Fruit fly (Drosophila melanogaster) whole organism, embryonic: Measurements from ENCODE around the gene ClpX.
A peak's percentile ranks its signal among the peaks of the same experiment; 100 is the strongest.

Experiments
- ATbp ChIP-seq: fragments of 200-800 bp; sonication (Bioruptor generic); optimal IDR thresholded peaks from 2 replicates; lab custom pipeline; 2017; ENCODE audit warnings: missing biosample characterization, mild to moderate bottlenecking, missing genetic modification characterization, missing genetic modification reagents
- Atf6 ChIP-seq: fragments of 200-800 bp; sonication (Bioruptor generic); IDR thresholded peaks from 2 replicates; pipeline ENCODE4 v1.3.6; 2022; ENCODE audit warnings: missing biosample characterization, missing genetic modification characterization
- CG10267 ChIP-seq: fragments of 200-800 bp; sonication (Bioruptor generic); optimal IDR thresholded peaks from 2 replicates; lab custom pipeline; 2018; ENCODE audit warnings: missing biosample characterization, mild to moderate bottlenecking, missing genetic modification characterization, moderate library complexity
- CG10431 ChIP-seq: fragments of 200-800 bp; sonication (Bioruptor generic); optimal IDR thresholded peaks from 3 replicates; lab custom pipeline; 2018; ENCODE audit warnings: missing biosample characterization, mild to moderate bottlenecking, missing genetic modification characterization
- CG10565 ChIP-seq: fragments of 200-800 bp; sonication (Bioruptor generic); optimal IDR thresholded peaks from 3 replicates; lab custom pipeline; 2016; ENCODE audit warnings: missing biosample characterization, mild to moderate bottlenecking, missing genetic modification characterization
- CG11398 ChIP-seq: fragments of 200-800 bp; sonication (Bioruptor generic); optimal IDR thresholded peaks from 2 replicates; lab custom pipeline; 2016; ENCODE audit warnings: missing biosample characterization, missing genetic modification characterization
- CG11723 ChIP-seq: fragments of 200-800 bp; sonication (Bioruptor generic); optimal IDR thresholded peaks from 2 replicates; lab custom pipeline; 2017; ENCODE audit warnings: missing biosample characterization, mild to moderate bottlenecking, missing genetic modification characterization
- CG12155 ChIP-seq: fragments of 200-800 bp; sonication (Bioruptor generic); optimal IDR thresholded peaks from 3 replicates; lab custom pipeline; 2016; ENCODE audit warnings: missing biosample characterization, missing genetic modification characterization
- CG12299 ChIP-seq: fragments of 200-800 bp; sonication (Bioruptor generic); optimal IDR thresholded peaks from 2 replicates; lab custom pipeline; 2018; ENCODE audit warnings: missing biosample characterization, mild to moderate bottlenecking, missing genetic modification characterization
- CG1233 ChIP-seq: fragments of 200-800 bp; sonication (Bioruptor generic); optimal IDR thresholded peaks from 4 replicates; lab custom pipeline; 2018; ENCODE audit warnings: missing biosample characterization, mild to moderate bottlenecking, missing genetic modification characterization
- CG13287 ChIP-seq: fragments of 200-800 bp; sonication (Bioruptor generic); IDR thresholded peaks from 2 replicates; pipeline ENCODE4 v1.3.6; 2022; ENCODE audit warnings: missing biosample characterization, missing genetic modification characterization; ENCODE audit not compliant: partially characterized antibody
- CG15073 ChIP-seq: fragments of 200-800 bp; sonication (Bioruptor generic); optimal IDR thresholded peaks from 2 replicates; lab custom pipeline; 2016; ENCODE audit warnings: missing biosample characterization, missing genetic modification characterization
- CG17328 ChIP-seq: fragments of 200-800 bp; sonication (Bioruptor generic); IDR thresholded peaks from 2 replicates; pipeline ENCODE4 v1.3.6; 2022; ENCODE audit warnings: missing biosample characterization, missing genetic modification characterization
- CG18262 ChIP-seq: fragments of 200-800 bp; optimal IDR thresholded peaks from 3 replicates; lab custom pipeline; 2019; ENCODE audit warnings: missing biosample characterization, mild to moderate bottlenecking, missing genetic modification characterization, moderate library complexity
- CG18599 ChIP-seq: fragments of 200-800 bp; sonication (Bioruptor generic); optimal IDR thresholded peaks from 3 replicates; lab custom pipeline; 2017; ENCODE audit warnings: missing biosample characterization, missing genetic modification characterization, mild to moderate bottlenecking, moderate library complexity, missing genetic modification reagents
- CG18619 ChIP-seq: fragments of 200-800 bp; sonication (Bioruptor generic); optimal IDR thresholded peaks from 3 replicates; lab custom pipeline; 2017; ENCODE audit warnings: missing biosample characterization, mild to moderate bottlenecking, missing genetic modification characterization
- CG32532 ChIP-seq: fragments of 200-800 bp; sonication (Bioruptor generic); IDR thresholded peaks from 2 replicates; pipeline ENCODE4 v1.3.6; 2022; ENCODE audit warnings: missing biosample characterization, missing genetic modification characterization
- CG4854 ChIP-seq: fragments of 200-800 bp; sonication (Bioruptor generic); optimal IDR thresholded peaks from 2 replicates; lab custom pipeline; 2016; ENCODE audit warnings: missing biosample characterization, missing genetic modification characterization, inconsistent platforms
- CG5953 ChIP-seq: fragments of 200-800 bp; sonication (Bioruptor generic); IDR thresholded peaks from 2 replicates; pipeline ENCODE4 v1.3.6; 2022; ENCODE audit warnings: missing biosample characterization, missing genetic modification characterization
- CG7357 ChIP-seq: fragments of 200-800 bp; sonication (Bioruptor generic); IDR thresholded peaks from 3 replicates; pipeline ENCODE4 v1.3.6; 2022; ENCODE audit warnings: missing biosample characterization, missing genetic modification characterization
- CG7839 ChIP-seq: fragments of 200-800 bp; sonication (Bioruptor generic); optimal IDR thresholded peaks from 3 replicates; lab custom pipeline; 2018; ENCODE audit warnings: missing biosample characterization, mild to moderate bottlenecking, missing genetic modification characterization, moderate library complexity
- CG8388 ChIP-seq: fragments of 200-800 bp; sonication (Bioruptor generic); optimal IDR thresholded peaks from 2 replicates; lab custom pipeline; 2019; ENCODE audit warnings: missing biosample characterization, mild to moderate bottlenecking, missing genetic modification characterization, moderate library complexity
- CG8478 ChIP-seq: fragments of >200 bp; optimal IDR thresholded peaks from 2 replicates; lab custom pipeline; 2018
- CG9437 ChIP-seq: fragments of 200-800 bp; sonication (Bioruptor generic); optimal IDR thresholded peaks from 2 replicates; lab custom pipeline; 2018; ENCODE audit warnings: missing biosample characterization, mild to moderate bottlenecking, missing genetic modification characterization
- CG9932 ChIP-seq: fragments of 200-800 bp; sonication (Bioruptor generic); IDR thresholded peaks from 2 replicates; pipeline ENCODE4 v1.3.6; 2022; ENCODE audit warnings: missing biosample characterization, missing genetic modification characterization
- CTCF ChIP-seq: fragments of 200-800 bp; sonication (Bioruptor generic); optimal IDR thresholded peaks from 2 replicates; lab custom pipeline; 2017; ENCODE audit warnings: missing biosample characterization, mild to moderate bottlenecking, missing genetic modification characterization, moderate library complexity
- CrebB ChIP-seq: fragments of 200-800 bp; sonication (Bioruptor generic); optimal IDR thresholded peaks from 3 replicates; lab custom pipeline; 2018; ENCODE audit warnings: missing biosample characterization, mild to moderate bottlenecking, missing genetic modification characterization
- D19B ChIP-seq: fragments of 200-800 bp; sonication (Bioruptor generic); optimal IDR thresholded peaks from 2 replicates; lab custom pipeline; 2017; ENCODE audit warnings: missing biosample characterization, mild to moderate bottlenecking, missing genetic modification characterization
- Dref ChIP-seq: fragments of 200-800 bp; sonication (Bioruptor generic); IDR thresholded peaks from 2 replicates; pipeline ENCODE4 v1.3.6; 2022; ENCODE audit warnings: missing biosample characterization, missing genetic modification characterization
- H2.0 ChIP-seq: fragments of 200-800 bp; sonication (Bioruptor generic); IDR thresholded peaks from 2 replicates; pipeline ENCODE4 v1.3.6; 2022; ENCODE audit warnings: missing biosample characterization, missing genetic modification characterization
- MTF-1 ChIP-seq: fragments of 200-800 bp; sonication (Bioruptor generic); optimal IDR thresholded peaks from 2 replicates; lab custom pipeline; 2018; ENCODE audit warnings: missing biosample characterization, mild to moderate bottlenecking, missing genetic modification characterization, borderline replicate concordance
- NfI ChIP-seq: fragments of 200-800 bp; sonication (Bioruptor generic); optimal IDR thresholded peaks from 3 replicates; lab custom pipeline; 2018; ENCODE audit warnings: missing biosample characterization, mild to moderate bottlenecking, missing genetic modification characterization, moderate library complexity
- Tbp ChIP-seq: fragments of >200 bp; optimal IDR thresholded peaks from 2 replicates; lab custom pipeline; 2018; ENCODE audit warnings: missing biosample characterization, missing genetic modification characterization
- YL-1 ChIP-seq: fragments of 200-800 bp; sonication (Bioruptor generic); optimal IDR thresholded peaks from 3 replicates; lab custom pipeline; 2017; ENCODE audit warnings: missing biosample characterization, mild to moderate bottlenecking, missing genetic modification characterization
- al ChIP-seq: fragments of 200-800 bp; sonication (Bioruptor generic); IDR thresholded peaks from 2 replicates; pipeline ENCODE4 v1.3.6; 2022; ENCODE audit warnings: missing biosample characterization, missing genetic modification characterization
- bigmax ChIP-seq: fragments of 200-800 bp; sonication (Bioruptor generic); optimal IDR thresholded peaks from 2 replicates; lab custom pipeline; 2018; ENCODE audit warnings: missing biosample characterization, mild to moderate bottlenecking, missing genetic modification characterization
- bowl ChIP-seq: fragments of 200-800 bp; sonication (Bioruptor generic); IDR thresholded peaks from 2 replicates; pipeline ENCODE4 v1.3.6; 2022; ENCODE audit warnings: missing biosample characterization, missing genetic modification characterization
- ftz-f1 ChIP-seq: fragments of 200-800 bp; sonication (Bioruptor generic); optimal IDR thresholded peaks from 2 replicates; lab custom pipeline; 2016; ENCODE audit warnings: missing biosample characterization, missing genetic modification characterization
- ken ChIP-seq: fragments of 200-800 bp; sonication (Bioruptor generic); IDR thresholded peaks from 3 replicates; pipeline ENCODE4 v1.3.6; 2022; ENCODE audit warnings: missing biosample characterization, missing genetic modification characterization
- phol ChIP-seq: fragments of 200-800 bp; sonication (Bioruptor generic); optimal IDR thresholded peaks from 3 replicates; lab custom pipeline; 2018; ENCODE audit warnings: missing biosample characterization, mild to moderate bottlenecking, missing genetic modification characterization, moderate library complexity
- pnt ChIP-seq: fragments of 200-800 bp; sonication (Bioruptor generic); optimal IDR thresholded peaks from 3 replicates; lab custom pipeline; 2016; ENCODE audit warnings: missing biosample characterization, missing genetic modification characterization
- rib ChIP-seq: fragments of 200-800 bp; sonication (Bioruptor generic); IDR thresholded peaks from 2 replicates; pipeline ENCODE4 v1.3.6; 2022; ENCODE audit warnings: missing biosample characterization, missing genetic modification characterization
- salm ChIP-seq: fragments of 200-800 bp; sonication (Bioruptor generic); optimal IDR thresholded peaks from 2 replicates; lab custom pipeline; 2018; ENCODE audit warnings: missing biosample characterization, mild to moderate bottlenecking, missing genetic modification characterization
- sc ChIP-seq, 3 experiments: fragments of >200 bp in 2 of 3; fragments of 200-800 bp in 1 of 3; sonication (Bioruptor generic) in 1 of 3; optimal IDR thresholded peaks; 2 replicates in 2 of 3; 3 replicates in 1 of 3; lab custom pipeline; 2017; ENCODE audit warnings: mild to moderate bottlenecking in 1 of 3, missing biosample characterization in 1 of 3, missing genetic modification characterization in 1 of 3, missing genetic modification reagents in 1 of 3
- slou ChIP-seq: fragments of 200-800 bp; sonication (Bioruptor generic); optimal IDR thresholded peaks from 3 replicates; lab custom pipeline; 2016; ENCODE audit warnings: missing biosample characterization, missing genetic modification characterization
- sob ChIP-seq: fragments of 200-800 bp; sonication (Bioruptor generic); IDR thresholded peaks from 2 replicates; pipeline ENCODE4 v1.3.6; 2022; ENCODE audit warnings: missing biosample characterization, missing genetic modification characterization
- sqz ChIP-seq: fragments of 200-800 bp; sonication (Bioruptor generic); optimal IDR thresholded peaks from 3 replicates; lab custom pipeline; 2018; ENCODE audit warnings: missing biosample characterization, mild to moderate bottlenecking, missing genetic modification characterization
- tup ChIP-seq: fragments of 200-800 bp; sonication (Bioruptor generic); optimal IDR thresholded peaks from 2 replicates; lab custom pipeline; 2016; ENCODE audit warnings: missing biosample characterization, mild to moderate bottlenecking, missing genetic modification characterization, moderate library complexity
- unc-4 ChIP-seq: fragments of 200-800 bp; sonication (Bioruptor generic); IDR thresholded peaks from 2 replicates; pipeline ENCODE4 v1.3.6; 2022; ENCODE audit warnings: missing biosample characterization, missing genetic modification characterization; ENCODE audit not compliant: partially characterized antibody
- z ChIP-seq: fragments of 200-800 bp; sonication (Bioruptor generic); IDR thresholded peaks from 3 replicates; pipeline ENCODE4 v1.3.6; 2022; ENCODE audit warnings: missing biosample characterization, missing genetic modification characterization
- zen2 ChIP-seq: fragments of 200-800 bp; sonication (Bioruptor generic); IDR thresholded peaks from 3 replicates; pipeline ENCODE4 v1.3.6; 2022; ENCODE audit warnings: missing biosample characterization, missing genetic modification characterization; ENCODE audit not compliant: partially characterized antibody

Gene ClpX

dm6 chr3R:19908863-19909343 lies 5.4 kb upstream of the ClpX start (continued):
- TF ChIP-seq CG4854 (GFP tag; lab: Kevin White, UChicago) (peak; percentile 68), zen2 (GFP tag; lab: Robert Waterston, UW) (no peak), CG8388 (GFP tag; lab: Kevin White, UChicago) (peak; percentile 73), sc (optimal IDR thresholded peaks at IDR 0.05; lab: Kevin White, UChicago) (no peak), sc (GFP tag; optimal IDR thresholded peaks at IDR 0.05; lab: Kevin White, UChicago) (peak; percentile 61), tup (GFP tag; lab: Kevin White, UChicago) (peak; percentile 28), pnt (GFP tag; lab: Kevin White, UChicago) (peak; percentile 69), Tbp (no peak), CG32532 (GFP tag; lab: Robert Waterston, UW) (peak; percentile 91), rib (GFP tag; lab: Robert Waterston, UW) (peak; percentile 68), NfI (peak; percentile 81), CG10431 (GFP tag; lab: Kevin White, UChicago) (no peak), CG7839 (tag; lab: Kevin White, UChicago) (peak; percentile 78), CG17328 (GFP tag; lab: Robert Waterston, UW) (peak; percentile 91), H2.0 (GFP tag; lab: Robert Waterston, UW) (peak; percentile 91), CG15073 (GFP tag; lab: Kevin White, UChicago) (peak; percentile 16), z (GFP tag; lab: Robert Waterston, UW) (no peak; the same call in 2 of the 3 replicates), sqz (GFP tag; lab: Kevin White, UChicago) (no peak), phol (tag; lab: Kevin White, UChicago) (peak; percentile 76), CG9932 (peak; percentile 76), CG10267 (tag; lab: Kevin White, UChicago) (peak; percentile 52), ATbp (GFP tag; lab: Kevin White, UChicago) (peak; percentile 82), CG18619 (GFP tag; lab: Kevin White, UChicago) (peak; percentile 77), CG18599 (GFP tag; lab: Kevin White, UChicago) (peak; percentile 88), CG12299 (peak; percentile 49), Atf6 (GFP tag; lab: Robert Waterston, UW) (peak; percentile 76), CG11723 (peak; percentile 38), CTCF (peak; percentile 25), salm (tag; lab: Kevin White, UChicago) (peak; percentile 70), bigmax (no peak), unc-4 (GFP tag; lab: Robert Waterston, UW) (no peak), CG7357 (GFP tag; lab: Robert Waterston, UW) (peak; percentile 66; the same call in 2 of the 3 replicates), D19B (GFP tag; lab: Kevin White, UChicago) (peak; percentile 62), CrebB (tag; lab: Kevin White, UChicago) (peak; percentile 71), sob (peak; percentile 85), MTF-1 (peak; percentile 71), CG1233 (peak; percentile 42), CG10565 (GFP tag; lab: Kevin White, UChicago) (no peak), ken (peak; percentile 87), CG12155 (peak; percentile 82), CG11398 (GFP tag; lab: Kevin White, UChicago) (peak; percentile 51), CG5953 (GFP tag; lab: Robert Waterston, UW) (peak; percentile 79), CG8478 (lab: Kevin White, UChicago) (no peak), CG18262 (tag; lab: Kevin White, UChicago) (peak; percentile 62), slou (GFP tag; lab: Kevin White, UChicago) (no peak), bowl (GFP tag; lab: Robert Waterston, UW) (0 out of 2 replicates have a peak, but pooled peaks have one; percentile 20), ftz-f1 (GFP tag; lab: Kevin White, UChicago) (no peak), Dref (GFP tag; lab: Robert Waterston, UW) (no peak), CG9437 (GFP tag; lab: Kevin White, UChicago) (peak; percentile 69), YL-1 (no peak), al (peak; percentile 72), CG13287 (GFP tag; lab: Robert Waterston, UW) (peak; percentile 28; the same call in 1 of the 2 replicates)
